Fruit fly (Drosophila melanogaster): ENCODE measurements around the gene CG5618.
A peak's percentile ranks its signal among the peaks of the same experiment; 100 is the strongest.

Gene CG5618

DNA sequence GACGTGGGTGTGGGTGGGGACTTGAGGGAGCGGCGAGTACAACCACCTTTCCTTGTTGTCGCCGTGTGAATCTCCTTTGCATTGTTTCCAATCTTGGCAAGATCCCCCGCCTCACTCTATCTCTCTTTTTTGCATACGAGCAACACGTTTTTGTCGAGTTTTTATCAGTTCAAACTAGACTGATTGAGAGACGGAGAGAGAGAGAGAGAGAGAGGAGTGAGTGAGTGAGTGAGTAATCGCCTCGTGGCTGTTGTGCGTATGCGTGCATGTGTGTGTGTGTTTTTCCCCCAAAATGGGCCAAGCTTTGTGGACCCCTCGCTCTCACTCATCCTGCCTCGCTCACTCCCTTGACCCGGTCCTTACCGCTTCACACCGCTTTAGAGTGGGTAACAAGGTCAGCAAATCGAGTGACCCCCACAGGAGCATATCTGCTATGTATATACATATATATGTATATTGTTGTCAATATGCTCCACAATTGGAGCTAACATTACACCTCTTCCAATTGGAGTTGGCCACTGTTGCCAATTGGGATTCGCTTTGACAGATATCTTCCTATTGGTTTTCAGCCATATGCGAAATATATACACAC is 3.8 kb upstream of the CG5618 start:
- TF ChIP-seq pad (GFP tag; optimal IDR thresholded peaks at IDR 0.05) (no peak), tj (GFP tag; optimal IDR thresholded peaks at IDR 0.05) (no peak), cic (GFP tag; optimal IDR thresholded peaks at IDR 0.05) (no peak), Mnt (GFP tag; optimal IDR thresholded peaks at IDR 0.05) (peak; percentile 52), CG14711 (tag; optimal IDR thresholded peaks at IDR 0.05) (no peak), kay (GFP tag; ENCODE audit: borderline replicate concordance) (peak; percentile 92), bab1 (GFP tag; optimal IDR thresholded peaks at IDR 0.05) (no peak)

DNA sequence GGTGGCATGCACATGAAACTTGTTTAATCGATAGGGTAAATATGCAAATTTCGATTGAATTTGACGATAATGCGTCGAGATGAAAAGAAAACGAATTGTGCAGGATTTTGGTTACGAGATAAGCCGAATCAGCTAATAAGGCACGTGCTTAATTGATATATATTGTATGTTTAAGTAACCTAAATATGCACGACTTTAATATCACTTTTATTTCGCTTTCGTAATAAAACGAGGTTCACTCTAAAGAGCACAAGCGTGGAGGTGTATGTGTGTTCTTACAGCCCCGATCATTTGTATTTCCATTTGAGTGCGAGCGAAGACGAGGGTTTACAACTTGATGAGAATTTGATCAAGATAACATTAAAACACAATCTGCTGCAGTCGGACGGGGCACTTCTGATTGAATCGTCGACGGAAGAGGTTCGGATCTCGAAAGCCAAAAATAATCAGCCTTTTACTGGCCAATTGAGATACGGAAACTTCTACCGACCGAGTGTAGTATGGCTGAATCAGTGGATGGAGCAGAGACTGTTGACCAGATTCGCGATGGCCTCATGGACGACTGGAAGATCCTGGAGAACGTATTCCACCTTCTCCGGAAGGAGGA is 580 bp downstream of the CG5618 start:
- TF ChIP-seq Crg-1 (GFP tag; optimal IDR thresholded peaks at IDR 0.05) (no peak), CG5204 (GFP tag; optimal IDR thresholded peaks at IDR 0.05) (no peak), CG7045 (GFP tag; optimal IDR thresholded peaks at IDR 0.05) (peak; percentile 54), cic (GFP tag; optimal IDR thresholded peaks at IDR 0.05) (peak; percentile 81), bab1 (GFP tag; optimal IDR thresholded peaks at IDR 0.05) (no peak), tj (GFP tag; optimal IDR thresholded peaks at IDR 0.05) (peak; percentile 10), CG7101 (tag; optimal IDR thresholded peaks at IDR 0.05) (peak; percentile 79), ovo (GFP tag; optimal IDR thresholded peaks at IDR 0.05) (no peak), Mnt (GFP tag; optimal IDR thresholded peaks at IDR 0.05) (peak; percentile 30), Hr96 (GFP tag; optimal IDR thresholded peaks at IDR 0.05) (no peak), CG11617 (GFP tag; optimal IDR thresholded peaks at IDR 0.05) (peak; percentile 43), Clk (GFP tag; optimal IDR thresholded peaks at IDR 0.05) (no peak), CG14711 (tag; optimal IDR thresholded peaks at IDR 0.05) (peak; percentile 12), CG12768 (GFP tag; optimal IDR thresholded peaks at IDR 0.05) (peak; percentile 9), CG1620 (GFP tag; optimal IDR thresholded peaks at IDR 0.05) (no peak), kay (GFP tag; ENCODE audit: borderline replicate concordance) (peak; percentile 83), cnc (optimal IDR thresholded peaks at IDR 0.05) (no peak), CG33017 (tag; optimal IDR thresholded peaks at IDR 0.05) (peak; percentile 68), toe (GFP tag; optimal IDR thresholded peaks at IDR 0.05) (no peak), pad (GFP tag; optimal IDR thresholded peaks at IDR 0.05) (peak; percentile 19)

- TF ChIP-seq Crg-1 (GFP tag; optimal IDR thresholded peaks at IDR 0.05), result no peak
- TF ChIP-seq toe (GFP tag; optimal IDR thresholded peaks at IDR 0.05), result no peak
- no peak for TF ChIP-seq tj (GFP tag; optimal IDR thresholded peaks at IDR 0.05)
- TF ChIP-seq CG7045 (GFP tag; optimal IDR thresholded peaks at IDR 0.05), result no peak
- TF ChIP-seq Hr96 (GFP tag; optimal IDR thresholded peaks at IDR 0.05), result no peak
- no peak for TF ChIP-seq CG1620 (GFP tag; optimal IDR thresholded peaks at IDR 0.05)
- no peak for TF ChIP-seq CG5204 (GFP tag; optimal IDR thresholded peaks at IDR 0.05)
- no peak for TF ChIP-seq kay (GFP tag; ENCODE audit: borderline replicate concordance)
- no peak for TF ChIP-seq Mnt (GFP tag; optimal IDR thresholded peaks at IDR 0.05)
- no peak for TF ChIP-seq CG14711 (tag; optimal IDR thresholded peaks at IDR 0.05)
Observed at dm6 chr3L:20354363-20354762, 1.1 kb downstream of the CG5618 start.

DNA sequence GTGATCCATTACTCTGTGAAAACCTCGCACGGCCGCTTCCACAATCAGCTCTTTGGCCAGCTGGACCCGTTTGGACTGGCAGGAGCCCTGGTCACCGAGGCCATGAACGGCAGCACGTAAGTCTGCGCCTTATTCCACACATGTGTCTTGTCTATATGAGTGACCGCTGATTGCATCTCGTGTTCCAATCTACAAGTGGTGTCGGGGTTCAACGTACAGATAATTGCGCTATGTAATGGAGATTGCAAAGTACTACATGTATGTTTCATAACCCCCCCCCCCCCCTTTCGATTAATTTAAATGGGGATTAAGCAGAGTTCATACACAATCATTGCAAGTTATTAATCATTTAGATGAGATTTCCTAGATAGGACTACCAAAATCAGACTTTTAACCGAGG is 1.6 kb downstream of the CG5618 start:
- TF ChIP-seq Hr96 (GFP tag; optimal IDR thresholded peaks at IDR 0.05) (no peak), CG12768 (GFP tag; optimal IDR thresholded peaks at IDR 0.05) (no peak), tj (GFP tag; optimal IDR thresholded peaks at IDR 0.05) (no peak), CG5204 (GFP tag; optimal IDR thresholded peaks at IDR 0.05) (no peak), CG11617 (GFP tag; optimal IDR thresholded peaks at IDR 0.05) (no peak), CG7101 (tag; optimal IDR thresholded peaks at IDR 0.05) (no peak), pad (GFP tag; optimal IDR thresholded peaks at IDR 0.05) (no peak), ovo (GFP tag; optimal IDR thresholded peaks at IDR 0.05) (no peak), CG33017 (tag; optimal IDR thresholded peaks at IDR 0.05) (no peak), cnc (optimal IDR thresholded peaks at IDR 0.05) (no peak), kay (GFP tag; ENCODE audit: borderline replicate concordance) (no peak), bab1 (GFP tag; optimal IDR thresholded peaks at IDR 0.05) (no peak), CG14711 (tag; optimal IDR thresholded peaks at IDR 0.05) (no peak), CG7045 (GFP tag; optimal IDR thresholded peaks at IDR 0.05) (no peak), toe (GFP tag; optimal IDR thresholded peaks at IDR 0.05) (no peak), Crg-1 (GFP tag; optimal IDR thresholded peaks at IDR 0.05) (no peak), CG1620 (GFP tag; optimal IDR thresholded peaks at IDR 0.05) (no peak), Mnt (GFP tag; optimal IDR thresholded peaks at IDR 0.05) (no peak)

- no peak for TF ChIP-seq CG7045 (GFP tag; optimal IDR thresholded peaks at IDR 0.05)
- peak; percentile 41 for TF ChIP-seq bab1 (GFP tag; optimal IDR thresholded peaks at IDR 0.05)
Observed at dm6 chr3L:20356613-20357012, 3.4 kb downstream of the CG5618 start, which contains the start of gene kin17. Gene kin17, plus strand, starts transcription at chr3L:20356807.

dm6 chr3L:20358212-20358611 is 5.0 kb downstream of the CG5618 start, which contains the start of gene CG5665:
Gene CG5665, plus strand, starts transcription at chr3L:20358512.
- TF ChIP-seq cic (GFP tag; optimal IDR thresholded peaks at IDR 0.05) (no peak), CG11617 (GFP tag; optimal IDR thresholded peaks at IDR 0.05) (no peak), ovo (GFP tag; optimal IDR thresholded peaks at IDR 0.05) (no peak), CG7101 (tag; optimal IDR thresholded peaks at IDR 0.05) (no peak), Clk (GFP tag; optimal IDR thresholded peaks at IDR 0.05) (no peak), tj (GFP tag; optimal IDR thresholded peaks at IDR 0.05) (no peak), bab1 (GFP tag; optimal IDR thresholded peaks at IDR 0.05) (no peak)

- TF ChIP-seq ovo (GFP tag; optimal IDR thresholded peaks at IDR 0.05), result no peak
- TF ChIP-seq CG7045 (GFP tag; optimal IDR thresholded peaks at IDR 0.05), result no peak
- no peak for TF ChIP-seq CG14711 (tag; optimal IDR thresholded peaks at IDR 0.05)
- TF ChIP-seq kay (GFP tag; ENCODE audit: borderline replicate concordance), result no peak
- peak; percentile 30 for TF ChIP-seq bab1 (GFP tag; optimal IDR thresholded peaks at IDR 0.05)
- no peak for TF ChIP-seq toe (GFP tag; optimal IDR thresholded peaks at IDR 0.05)
- TF ChIP-seq Crg-1 (GFP tag; optimal IDR thresholded peaks at IDR 0.05), result no peak
Observed at dm6 chr3L:20361389-20361788, 8.1 kb downstream of the CG5618 start, which contains the start of gene Prim2. Gene Prim2, minus strand, starts transcription at chr3L:20361585.

All from whole organism, adult.